Worm (Caenorhabditis elegans) whole organism, L2 larva: Measurements from ENCODE around the gene F59B2.12.
A peak's percentile ranks its signal among the peaks of the same experiment; 100 is the strongest.

ENCODE experiments used
- C34F6.9 ChIP-seq: fragments of 150-350 bp; optimal IDR thresholded peaks from 2 replicates; lab custom pipeline; 2014; ENCODE audit warnings: missing biosample characterization, missing genetic modification characterization
- F13H6.1 ChIP-seq: sonication (generic microtip); optimal IDR thresholded peaks from 2 replicates; lab custom pipeline; 2016; ENCODE audit warnings: missing genetic modification characterization, missing compliant biosample characterization
- R02D3.7 ChIP-seq: fragments of 150-350 bp; optimal IDR thresholded peaks from 2 replicates; lab custom pipeline; 2014; ENCODE audit warnings: missing biosample characterization, missing genetic modification characterization
- Y55F3AM.14 ChIP-seq: fragments of 200-800 bp; sonication (Bioruptor generic); optimal IDR thresholded peaks from 2 replicates; lab custom pipeline; 2018; ENCODE audit warnings: mild to moderate bottlenecking, missing genetic modification characterization, missing compliant biosample characterization
- ZK546.5 ChIP-seq: sonication (generic microtip); optimal IDR thresholded peaks from 2 replicates; lab custom pipeline; 2017; ENCODE audit warnings: missing biosample characterization, missing genetic modification characterization
- alr-1 ChIP-seq: fragments of 150-350 bp; optimal IDR thresholded peaks from 2 replicates; lab custom pipeline; 2014; ENCODE audit warnings: missing biosample characterization, missing genetic modification characterization
- aly-2 ChIP-seq: fragments of 150-350 bp; optimal IDR thresholded peaks from 2 replicates; lab custom pipeline; 2014; ENCODE audit warnings: missing biosample characterization, missing genetic modification characterization
- ama-1 ChIP-seq: fragments of 150-350 bp; optimal IDR thresholded peaks from 2 replicates; lab custom pipeline; 2018; ENCODE audit warnings: inconsistent platforms
- blmp-1 ChIP-seq: sonication (generic microtip); optimal IDR thresholded peaks from 2 replicates; lab custom pipeline; 2017; ENCODE audit warnings: missing genetic modification characterization, mild to moderate bottlenecking, missing compliant biosample characterization, antibody characterized with exemption, moderate library complexity; ENCODE audit not compliant: insufficient read depth
- ceh-16 ChIP-seq: fragments of 150-350 bp; optimal IDR thresholded peaks from 2 replicates; lab custom pipeline; 2014; ENCODE audit warnings: missing biosample characterization, missing genetic modification characterization
- ceh-82 ChIP-seq: fragments of 150-350 bp; optimal IDR thresholded peaks from 2 replicates; lab custom pipeline; 2014; ENCODE audit warnings: missing biosample characterization, missing genetic modification characterization
- crh-2 ChIP-seq: sonication (generic microtip); optimal IDR thresholded peaks from 2 replicates; lab custom pipeline; 2017; ENCODE audit warnings: missing biosample characterization, missing genetic modification characterization
- dmd-4 ChIP-seq: sonication (generic microtip); optimal IDR thresholded peaks from 2 replicates; lab custom pipeline; 2017; ENCODE audit warnings: missing biosample characterization, missing genetic modification characterization
- egl-27 ChIP-seq: sonication (generic microtip); optimal IDR thresholded peaks from 3 replicates; lab custom pipeline; 2017; ENCODE audit warnings: missing biosample characterization, missing genetic modification reagents, missing genetic modification characterization
- elt-1 ChIP-seq: fragments of 150-350 bp; optimal IDR thresholded peaks from 2 replicates; lab custom pipeline; 2014; ENCODE audit warnings: missing biosample characterization, missing genetic modification characterization
- elt-3 ChIP-seq: sonication (generic microtip); optimal IDR thresholded peaks from 2 replicates; lab custom pipeline; 2017; ENCODE audit warnings: missing biosample characterization, missing genetic modification characterization
- fos-1 ChIP-seq: fragments of 150-350 bp; optimal IDR thresholded peaks from 2 replicates; lab custom pipeline; 2014; ENCODE audit warnings: missing biosample characterization, missing genetic modification characterization
- gmeb-1 ChIP-seq: fragments of 150-350 bp; optimal IDR thresholded peaks from 2 replicates; lab custom pipeline; 2014; ENCODE audit warnings: missing biosample characterization, missing genetic modification characterization
- lin-11 ChIP-seq: fragments of 150-350 bp; sonication (generic microtip); optimal IDR thresholded peaks from 2 replicates; lab custom pipeline; 2014; ENCODE audit warnings: missing biosample characterization, missing genetic modification characterization, inconsistent platforms, mixed read lengths
- lin-13 ChIP-seq: fragments of 150-350 bp; optimal IDR thresholded peaks from 2 replicates; lab custom pipeline; 2014; ENCODE audit warnings: missing biosample characterization, missing genetic modification reagents, missing genetic modification characterization
- lin-39 ChIP-seq: fragments of 150-350 bp; optimal IDR thresholded peaks from 2 replicates; lab custom pipeline; 2014; ENCODE audit warnings: missing biosample characterization, missing genetic modification reagents, missing genetic modification characterization
- lsy-2 ChIP-seq, 2 experiments: fragments of 150-350 bp in 1 of 2; sonication (generic microtip) in 1 of 2; optimal IDR thresholded peaks; 2 replicates each; lab custom pipeline; 2014 to 2017; ENCODE audit warnings: missing biosample characterization in 2 of 2, missing genetic modification characterization in 2 of 2
- mab-5 ChIP-seq: fragments of 150-350 bp; optimal IDR thresholded peaks from 2 replicates; lab custom pipeline; 2014; ENCODE audit warnings: missing biosample characterization, missing genetic modification characterization
- mbf-1 ChIP-seq: sonication (generic microtip); optimal IDR thresholded peaks from 2 replicates; lab custom pipeline; 2017; ENCODE audit warnings: missing biosample characterization, missing genetic modification characterization
- mdl-1 ChIP-seq, 2 experiments: fragments of 150-350 bp in 1 of 2; sonication (generic microtip) in 1 of 2; optimal IDR thresholded peaks; 2 replicates each; lab custom pipeline; 2017; ENCODE audit warnings: missing biosample characterization in 2 of 2, missing genetic modification characterization in 2 of 2
- nhr-10 ChIP-seq: sonication (generic microtip); optimal IDR thresholded peaks from 2 replicates; lab custom pipeline; 2017; ENCODE audit warnings: missing biosample characterization, missing genetic modification characterization
- nhr-11 ChIP-seq: fragments of 150-350 bp; optimal IDR thresholded peaks from 2 replicates; lab custom pipeline; 2014; ENCODE audit warnings: missing biosample characterization, missing genetic modification characterization
- nhr-12 ChIP-seq: fragments of 150-350 bp; optimal IDR thresholded peaks from 2 replicates; lab custom pipeline; 2014; ENCODE audit warnings: missing biosample characterization, missing genetic modification characterization
- nhr-129 ChIP-seq: fragments of 150-350 bp; optimal IDR thresholded peaks from 2 replicates; lab custom pipeline; 2014; ENCODE audit warnings: missing biosample characterization, missing genetic modification characterization
- nhr-21 ChIP-seq: fragments of 150-350 bp; optimal IDR thresholded peaks from 2 replicates; lab custom pipeline; 2014; ENCODE audit warnings: missing biosample characterization, missing genetic modification characterization
- nhr-23 ChIP-seq: fragments of 150-350 bp; optimal IDR thresholded peaks from 2 replicates; lab custom pipeline; 2014; ENCODE audit warnings: missing biosample characterization, missing genetic modification reagents, missing genetic modification characterization
- nhr-237 ChIP-seq: fragments of 150-350 bp; optimal IDR thresholded peaks from 2 replicates; lab custom pipeline; 2014; ENCODE audit warnings: missing biosample characterization, missing genetic modification characterization
- nhr-25 ChIP-seq: fragments of 150-350 bp; sonication (generic microtip); optimal IDR thresholded peaks from 3 replicates; lab custom pipeline; 2014; ENCODE audit warnings: missing biosample characterization, missing genetic modification characterization
- nhr-6 ChIP-seq: fragments of 150-350 bp; optimal IDR thresholded peaks from 2 replicates; lab custom pipeline; 2014; ENCODE audit warnings: missing biosample characterization, missing genetic modification characterization
- nhr-77 ChIP-seq: fragments of 150-350 bp; optimal IDR thresholded peaks from 2 replicates; lab custom pipeline; 2014; ENCODE audit warnings: missing biosample characterization, missing genetic modification characterization
- peb-1 ChIP-seq: fragments of 150-350 bp; optimal IDR thresholded peaks from 2 replicates; lab custom pipeline; 2014; ENCODE audit warnings: missing biosample characterization, missing genetic modification characterization
- sem-4 ChIP-seq: fragments of 150-350 bp; optimal IDR thresholded peaks from 2 replicates; lab custom pipeline; 2014; ENCODE audit warnings: missing biosample characterization, missing genetic modification reagents, missing genetic modification characterization
- skn-1 ChIP-seq: sonication (generic microtip); optimal IDR thresholded peaks from 2 replicates; lab custom pipeline; 2017; ENCODE audit warnings: missing biosample characterization, missing genetic modification characterization
- sma-3 ChIP-seq: sonication (generic microtip); optimal IDR thresholded peaks from 2 replicates; lab custom pipeline; 2016; ENCODE audit warnings: missing genetic modification reagents, missing genetic modification characterization, missing compliant biosample characterization
- sma-9 ChIP-seq, 2 experiments: fragments of 150-350 bp in 1 of 2; sonication (generic microtip) in 1 of 2; optimal IDR thresholded peaks; 2 replicates each; lab custom pipeline; 2014 to 2016; ENCODE audit warnings: missing genetic modification characterization in 2 of 2, mild to moderate bottlenecking in 1 of 2, missing biosample characterization in 1 of 2, missing compliant biosample characterization in 1 of 2, missing genetic modification reagents in 1 of 2, moderate library complexity in 1 of 2
- snpc-4 ChIP-seq: fragments of 150-350 bp; optimal IDR thresholded peaks from 2 replicates; lab custom pipeline; 2014; ENCODE audit warnings: missing biosample characterization, missing genetic modification characterization
- unc-39 ChIP-seq: fragments of 150-350 bp; optimal IDR thresholded peaks from 2 replicates; lab custom pipeline; 2014; ENCODE audit warnings: missing biosample characterization, missing genetic modification characterization
- unc-55 ChIP-seq: fragments of 150-350 bp; sonication (generic microtip); optimal IDR thresholded peaks from 3 replicates; lab custom pipeline; 2014; ENCODE audit warnings: missing biosample characterization, missing genetic modification reagents, missing genetic modification characterization
- unc-62 ChIP-seq: fragments of 150-350 bp; optimal IDR thresholded peaks from 2 replicates; lab custom pipeline; 2014; ENCODE audit warnings: missing biosample characterization, missing genetic modification reagents, missing genetic modification characterization
- zag-1 ChIP-seq: fragments of 150-350 bp; optimal IDR thresholded peaks from 2 replicates; lab custom pipeline; 2014; ENCODE audit warnings: missing biosample characterization, missing genetic modification characterization
- ztf-1 ChIP-seq: fragments of 200-800 bp; sonication (Bioruptor generic); conservative IDR thresholded peaks from 2 replicates; pipeline ENCODE4 v1.3.6; 2022; ENCODE audit warnings: missing genetic modification characterization, missing compliant biosample characterization
- ztf-11 ChIP-seq: sonication (generic microtip); optimal IDR thresholded peaks from 2 replicates; lab custom pipeline; 2017; ENCODE audit warnings: missing biosample characterization, missing genetic modification characterization
- ztf-4 ChIP-seq: fragments of 150-350 bp; optimal IDR thresholded peaks from 2 replicates; lab custom pipeline; 2014; ENCODE audit warnings: missing biosample characterization, missing genetic modification characterization

Gene F59B2.12

ce11 chrIII:8985965-8986364 is 31.4 kb upstream of the F59B2.12 start:
- TF ChIP-seq Y55F3AM.14 (GFP tag; lab: Kevin White, UChicago) (no peak), fos-1 (tag; lab: Kevin White, UChicago) (peak; percentile 68), sma-3 (GFP tag; lab: Kevin White, UChicago) (peak; percentile 47), ztf-4 (tag; lab: Kevin White, UChicago) (no peak), gmeb-1 (tag; lab: Kevin White, UChicago) (peak; percentile 5), ama-1 (lab: Kevin White, UChicago) (no peak), sma-9 (GFP tag; optimal IDR thresholded peaks at IDR 0.05; lab: Kevin White, UChicago) (peak; percentile 63), sma-9 (tag; optimal IDR thresholded peaks at IDR 0.05; lab: Kevin White, UChicago) (no peak), nhr-237 (tag; lab: Kevin White, UChicago) (no peak), R02D3.7 (tag; lab: Kevin White, UChicago) (no peak), lin-11 (no peak), nhr-21 (tag; lab: Kevin White, UChicago) (peak; percentile 41)
- TF ChIP-seq, all 48 proteins: peak for 5

- TF ChIP-seq R02D3.7 (tag; lab: Kevin White, UChicago) (no peak), Y55F3AM.14 (GFP tag; lab: Kevin White, UChicago) (no peak), dmd-4 (no peak), crh-2 (tag; lab: Kevin White, UChicago) (peak; percentile 64), nhr-11 (no peak), snpc-4 (tag; lab: Kevin White, UChicago) (no peak), fos-1 (tag; lab: Kevin White, UChicago) (peak; percentile 64), egl-27 (tag; lab: Kevin White, UChicago) (peak; percentile 36), ZK546.5 (no peak), lin-39 (tag; lab: Kevin White, UChicago) (no peak), zag-1 (tag; lab: Kevin White, UChicago) (no peak), nhr-237 (tag; lab: Kevin White, UChicago) (no peak), mdl-1 (tag; optimal IDR thresholded peaks at IDR 0.05; lab: Kevin White, UChicago) (peak in 1 of 2 experiments; percentile 41), elt-3 (no peak), nhr-129 (tag; lab: Kevin White, UChicago) (peak; percentile 28), ama-1 (lab: Kevin White, UChicago) (no peak), sma-3 (GFP tag; lab: Kevin White, UChicago) (peak; percentile 65), alr-1 (tag; lab: Kevin White, UChicago) (no peak), peb-1 (tag; lab: Kevin White, UChicago) (no peak), lin-11 (no peak), mbf-1 (tag; lab: Kevin White, UChicago) (no peak), sem-4 (tag; lab: Kevin White, UChicago) (peak; percentile 23), unc-62 (no peak), ztf-4 (tag; lab: Kevin White, UChicago) (no peak), mab-5 (tag; lab: Kevin White, UChicago) (no peak), unc-55 (GFP tag; lab: Kevin White, UChicago) (no peak), aly-2 (no peak), nhr-21 (tag; lab: Kevin White, UChicago) (peak; percentile 87), sma-9 (GFP tag; optimal IDR thresholded peaks at IDR 0.05; lab: Kevin White, UChicago) (peak; percentile 60), sma-9 (tag; optimal IDR thresholded peaks at IDR 0.05; lab: Kevin White, UChicago) (no peak), C34F6.9 (tag; lab: Kevin White, UChicago) (peak; percentile 38), F13H6.1 (tag; lab: Kevin White, UChicago) (no peak), nhr-77 (no peak), ceh-16 (no peak), skn-1 (tag; lab: Kevin White, UChicago) (no peak), gmeb-1 (tag; lab: Kevin White, UChicago) (no peak), ztf-1 (GFP tag; lab: Robert Waterston, UW) (no peak), lsy-2 (tag; optimal IDR thresholded peaks at IDR 0.05; lab: Kevin White, UChicago) (peak in 1 of 2 experiments; percentile 38), ztf-11 (tag; lab: Kevin White, UChicago) (no peak), nhr-12 (tag; lab: Kevin White, UChicago) (no peak), nhr-23 (tag; lab: Kevin White, UChicago) (no peak), lin-13 (GFP tag; lab: Kevin White, UChicago) (peak; percentile 21), unc-39 (tag; lab: Kevin White, UChicago) (no peak), nhr-6 (tag; lab: Kevin White, UChicago) (peak; percentile 42), blmp-1 (peak; percentile 78), nhr-10 (tag; lab: Kevin White, UChicago) (no peak), ceh-82 (no peak), nhr-25 (tag; lab: Kevin White, UChicago) (peak; percentile 85), elt-1 (tag; lab: Kevin White, UChicago) (no peak)
Observed at ce11 chrIII:8986872-8987271, 30.5 kb upstream of the F59B2.12 start.
